Fruit fly (Drosophila melanogaster): ENCODE results near the gene CG6985.
A peak's percentile ranks its signal among the peaks of the same experiment; 100 is the strongest.

Gene CG6985

dm6 chr3R:22756289-22756688, 15.3 kb downstream of the CG6985 start:
- TF ChIP-seq CG17801 (GFP tag; optimal IDR thresholded peaks at IDR 0.05; ENCODE audit: partially characterized antibody): no peak

- TF ChIP-seq CG17801 (GFP tag; optimal IDR thresholded peaks at IDR 0.05; ENCODE audit: partially characterized antibody): no peak
Measured at dm6 chr3R:22757117-22757516, 16.2 kb downstream of the CG6985 start.

dm6 chr3R:22760988-22761387, 20.0 kb downstream of the CG6985 start, which contains the start of gene Nepl13:
TSS of gene Nepl13 (minus strand) at chr3R:22761076.
- TF ChIP-seq CG17801 (GFP tag; optimal IDR thresholded peaks at IDR 0.05; ENCODE audit: partially characterized antibody): no peak

- TF ChIP-seq CG17801 (GFP tag; optimal IDR thresholded peaks at IDR 0.05; ENCODE audit: partially characterized antibody): no peak
Measured at dm6 chr3R:22763587-22763986, 22.6 kb downstream of the CG6985 start, which contains the start of gene Nepl14. TSS of gene Nepl14 (minus strand) at chr3R:22763711.

- no peak for TF ChIP-seq CG17801 (GFP tag; optimal IDR thresholded peaks at IDR 0.05; ENCODE audit: partially characterized antibody)
Measured at dm6 chr3R:22766072-22766471, 25.1 kb downstream of the CG6985 start, which contains the start of gene Nepl15. TSS of gene Nepl15 (minus strand) at chr3R:22766172.

- TF ChIP-seq CG17801 (GFP tag; optimal IDR thresholded peaks at IDR 0.05; ENCODE audit: partially characterized antibody): no peak
Measured at dm6 chr3R:22767599-22767998, 26.6 kb downstream of the CG6985 start, which contains the start of gene CG13841. TSS of gene CG13841 (minus strand) at chr3R:22767699.

dm6 chr3R:22768633-22769032, 27.7 kb downstream of the CG6985 start, which contains the start of gene CG43091:
TSS of gene CG43091 (minus strand) at chr3R:22768733.
- TF ChIP-seq CG17801 (GFP tag; optimal IDR thresholded peaks at IDR 0.05; ENCODE audit: partially characterized antibody): no peak

- no peak for TF ChIP-seq CG17801 (GFP tag; optimal IDR thresholded peaks at IDR 0.05; ENCODE audit: partially characterized antibody)
Measured at dm6 chr3R:22769567-22769966, 28.6 kb downstream of the CG6985 start, which contains the start of gene CG43092. TSS of gene CG43092 (minus strand) at chr3R:22769667.

- TF ChIP-seq CG17801 (GFP tag; optimal IDR thresholded peaks at IDR 0.05; ENCODE audit: partially characterized antibody): no peak
Measured at dm6 chr3R:22770207-22770606, 29.3 kb downstream of the CG6985 start, which contains the start of gene CG43093. TSS of gene CG43093 (minus strand) at chr3R:22770307.

dm6 chr3R:22770887-22771286, 29.9 kb downstream of the CG6985 start, which contains the start of gene CG43094:
TSS of gene CG43094 (minus strand) at chr3R:22770987.
- TF ChIP-seq CG17801 (GFP tag; optimal IDR thresholded peaks at IDR 0.05; ENCODE audit: partially characterized antibody): no peak

dm6 chr3R:22771670-22772069, 30.7 kb downstream of the CG6985 start, which contains the start of gene CG43095:
TSS of gene CG43095 (minus strand) at chr3R:22771770.
- no peak for TF ChIP-seq CG17801 (GFP tag; optimal IDR thresholded peaks at IDR 0.05; ENCODE audit: partially characterized antibody)

- no peak for TF ChIP-seq CG17801 (GFP tag; optimal IDR thresholded peaks at IDR 0.05; ENCODE audit: partially characterized antibody)
Measured at dm6 chr3R:22776457-22776856, 35.5 kb downstream of the CG6985 start.

dm6 chr3R:22780135-22780534, 39.2 kb downstream of the CG6985 start:
- TF ChIP-seq CG17801 (GFP tag; optimal IDR thresholded peaks at IDR 0.05; ENCODE audit: partially characterized antibody): no peak

dm6 chr3R:22781412-22781811, 40.5 kb downstream of the CG6985 start:
- peak; percentile 75 for TF ChIP-seq CG17801 (GFP tag; optimal IDR thresholded peaks at IDR 0.05; ENCODE audit: partially characterized antibody)

- TF ChIP-seq CG17801 (GFP tag; optimal IDR thresholded peaks at IDR 0.05; ENCODE audit: partially characterized antibody): no peak
Measured at dm6 chr3R:22784674-22785316, 43.8 kb downstream of the CG6985 start.

- no peak for TF ChIP-seq CG17801 (GFP tag; optimal IDR thresholded peaks at IDR 0.05; ENCODE audit: partially characterized antibody)
Measured at dm6 chr3R:22789106-22789505, 48.2 kb downstream of the CG6985 start.

All from ovary, adult (tissue).